Worm (Caenorhabditis elegans) whole organism, young adult: Measurements from ENCODE around the gene nfm-1.

ENCODE experiments used
- B0035.1 ChIP-seq: sonication (generic microtip); optimal IDR thresholded peaks from 2 replicates; lab custom pipeline; 2016; ENCODE audit warnings: missing genetic modification characterization, mild to moderate bottlenecking, missing compliant biosample characterization, missing genotype, missing genetic modification reagents
- T07F8.4 ChIP-seq: sonication (generic microtip); optimal IDR thresholded peaks from 2 replicates; lab custom pipeline; 2016; ENCODE audit warnings: mild to moderate bottlenecking, missing genetic modification characterization, moderate library complexity, missing compliant biosample characterization
- lag-1 ChIP-seq: fragments of 200-800 bp; sonication (Bioruptor generic); IDR thresholded peaks from 2 replicates; pipeline ENCODE4 v1.3.6; 2022; ENCODE audit warnings: missing genetic modification reagents, missing genetic modification characterization, missing compliant biosample characterization
- lin-35 ChIP-seq, 3 experiments: fragments of 150-350 bp in 2 of 3; sonication (generic microtip) in 1 of 3; optimal IDR thresholded peaks; 2 replicates each; lab custom pipeline; 2014 to 2018; ENCODE audit warnings: missing biosample characterization in 3 of 3, missing genetic modification characterization in 3 of 3, missing genetic modification reagents in 3 of 3
- nfya-2 ChIP-seq: fragments of 200-800 bp; sonication (Bioruptor generic); IDR thresholded peaks from 2 replicates; pipeline ENCODE4 v1.3.6; 2022; ENCODE audit warnings: missing genetic modification reagents, missing genetic modification characterization, missing compliant biosample characterization
- snpc-4 ChIP-seq, 5 experiments: fragments of 150-350 bp in 1 of 5; sonication (generic microtip) in 4 of 5; optimal IDR thresholded peaks; 2 replicates each; lab custom pipeline; 2014 to 2018; ENCODE audit warnings: missing genetic modification characterization in 5 of 5, missing biosample characterization in 3 of 5, antibody characterized with exemption in 2 of 5, mild to moderate bottlenecking in 2 of 5, missing compliant biosample characterization in 2 of 5, missing genotype in 2 of 5, moderate library complexity in 2 of 5, missing genetic modification reagents in 1 of 5

DNA sequence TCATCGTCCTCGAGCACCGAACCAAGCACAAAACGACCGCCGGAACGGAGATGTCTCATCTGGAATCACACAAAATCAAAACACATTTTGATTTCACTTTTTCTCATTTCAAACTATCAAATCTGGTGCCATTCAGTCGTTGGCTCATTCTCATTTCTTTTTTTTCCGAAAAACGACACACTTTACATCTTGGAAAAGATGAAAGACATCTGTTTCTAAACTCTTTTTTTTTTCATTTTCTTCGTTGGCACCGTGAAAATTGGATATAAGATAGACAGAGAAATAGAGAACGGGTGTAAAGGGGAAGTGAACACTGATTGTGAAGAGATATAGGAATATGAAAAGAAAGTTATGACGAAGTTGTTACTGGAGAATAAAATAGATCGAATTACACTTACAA, 3.5 kb upstream of the nfm-1 start:
- no peak for TF ChIP-seq T07F8.4 (tag; lab: Kevin White, UChicago)
- TF ChIP-seq lag-1 (GFP tag; lab: Robert Waterston, UW): no peak
- TF ChIP-seq snpc-4 (GFP tag; optimal IDR thresholded peaks at IDR 0.05; lab: Kevin White, UChicago): no peak
- no peak for TF ChIP-seq snpc-4 (tag; optimal IDR thresholded peaks at IDR 0.05; lab: Kevin White, UChicago)
- no peak for TF ChIP-seq B0035.1 (tag; lab: Kevin White, UChicago)
- no peak for TF ChIP-seq nfya-2 (GFP tag; lab: Robert Waterston, UW)
- no peak for TF ChIP-seq lin-35 (GFP tag; optimal IDR thresholded peaks at IDR 0.05; lab: Kevin White, UChicago)
